Worm (Caenorhabditis elegans): ENCODE results near the gene Y37E11AL.9.

Y37E11AL.9 gene

DNA sequence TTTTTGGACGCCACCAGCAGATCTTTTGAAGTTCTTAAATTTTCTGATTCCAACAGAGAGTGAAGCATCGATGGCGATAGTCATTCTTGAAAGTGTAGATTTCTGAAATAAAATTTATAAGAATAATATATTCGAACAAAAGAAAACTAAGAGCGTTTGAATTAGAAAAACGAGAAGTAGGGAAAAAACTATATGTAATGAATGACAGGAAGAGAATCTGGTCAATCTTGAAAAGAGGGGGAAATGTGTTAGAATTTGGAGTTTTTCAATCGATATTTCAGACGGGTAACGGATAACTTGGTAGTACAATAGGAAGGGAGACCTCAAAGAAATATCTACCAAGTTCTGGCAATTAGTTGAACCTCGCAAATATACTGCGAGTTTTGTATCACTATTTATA, at the start of gene Y37E11AL.9:
TSS of gene Y37E11AL.9 (minus strand) at position 101 of the 400 bp plus-strand sequence.
- TF ChIP-seq aly-2 (tag; optimal IDR thresholded peaks at IDR 0.05) (no peak), ZK546.5 (tag; optimal IDR thresholded peaks at IDR 0.05) (no peak), sem-4 (tag; optimal IDR thresholded peaks at IDR 0.05) (no peak), blmp-1 (tag; optimal IDR thresholded peaks at IDR 0.05; ENCODE audit: insufficient read depth) (no peak), elt-3 (tag; optimal IDR thresholded peaks at IDR 0.05) (no peak), unc-39 (tag; optimal IDR thresholded peaks at IDR 0.05) (no peak), dmd-4 (tag; optimal IDR thresholded peaks at IDR 0.05) (no peak)

DNA sequence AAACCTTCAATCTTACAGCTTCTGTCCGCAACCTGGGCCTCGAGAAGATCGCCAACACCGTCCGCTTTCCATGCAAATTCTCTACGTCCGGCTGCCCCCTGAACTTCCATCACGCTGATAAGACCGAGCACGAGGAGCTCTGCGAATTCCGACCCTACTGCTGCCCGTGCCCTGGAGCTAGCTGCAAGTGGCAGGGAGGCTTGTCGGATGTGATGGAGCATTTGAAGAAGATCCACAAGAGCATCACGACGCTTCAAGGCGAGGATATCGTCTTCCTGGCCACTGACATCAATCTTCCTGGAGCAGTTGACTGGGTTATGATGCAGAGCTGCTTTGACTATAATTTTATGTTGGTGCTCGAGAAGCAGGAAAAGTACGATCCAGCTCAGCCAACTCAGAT, 45.4 kb upstream of the Y37E11AL.9 start:
- no peak for TF ChIP-seq aly-2 (tag; optimal IDR thresholded peaks at IDR 0.05)
- no peak for TF ChIP-seq snpc-4 (tag; optimal IDR thresholded peaks at IDR 0.05)
- TF ChIP-seq mbf-1 (tag; optimal IDR thresholded peaks at IDR 0.05): no peak
- no peak for TF ChIP-seq lsy-2 (tag; optimal IDR thresholded peaks at IDR 0.05)
- TF ChIP-seq gmeb-1 (tag; optimal IDR thresholded peaks at IDR 0.05): no peak
- no peak for TF ChIP-seq sma-9 (GFP tag; optimal IDR thresholded peaks at IDR 0.05)
- no peak for TF ChIP-seq sma-9 (tag; optimal IDR thresholded peaks at IDR 0.05)
- TF ChIP-seq unc-62 (GFP tag; optimal IDR thresholded peaks at IDR 0.05): no peak
- TF ChIP-seq mdl-1 (tag; optimal IDR thresholded peaks at IDR 0.05): no peak
- TF ChIP-seq ztf-11 (tag; optimal IDR thresholded peaks at IDR 0.05): no peak
- no peak for TF ChIP-seq nhr-77 (tag; optimal IDR thresholded peaks at IDR 0.05)
- no peak for TF ChIP-seq blmp-1 (tag; optimal IDR thresholded peaks at IDR 0.05; ENCODE audit: insufficient read depth)
- no peak for TF ChIP-seq sma-3 (GFP tag; optimal IDR thresholded peaks at IDR 0.05)
- TF ChIP-seq egl-27 (tag; optimal IDR thresholded peaks at IDR 0.05): no peak
- TF ChIP-seq elt-3 (tag; optimal IDR thresholded peaks at IDR 0.05): no peak
- no peak for TF ChIP-seq elt-1 (tag; optimal IDR thresholded peaks at IDR 0.05)
- no peak for TF ChIP-seq skn-1 (tag; optimal IDR thresholded peaks at IDR 0.05)
- TF ChIP-seq lin-13 (GFP tag; optimal IDR thresholded peaks at IDR 0.05): no peak
- no peak for TF ChIP-seq F13H6.1 (tag; optimal IDR thresholded peaks at IDR 0.05)

DNA sequence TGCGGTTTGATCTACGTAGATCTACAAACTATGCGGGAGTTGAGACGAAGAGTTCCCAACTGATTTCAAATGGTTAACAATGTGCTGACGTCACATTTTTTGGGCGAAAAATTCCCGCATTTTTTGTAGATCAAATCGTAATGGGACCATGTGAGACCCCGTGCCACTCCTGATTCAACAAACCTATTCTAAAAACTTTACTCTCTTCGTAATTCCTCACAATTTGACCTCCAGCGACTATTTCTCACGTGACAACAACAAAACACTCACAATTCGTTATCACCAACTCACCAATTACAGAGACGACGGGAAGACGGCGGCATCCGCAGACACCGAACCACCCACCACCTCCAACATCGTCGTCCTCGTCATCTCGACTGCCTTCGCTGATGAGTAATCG, 43.3 kb upstream of the Y37E11AL.9 start, which contains the start of gene siah-1:
TSS of gene siah-1 (plus strand) at position 301 of the 400 bp plus-strand sequence.
- TF ChIP-seq zag-1 (tag; optimal IDR thresholded peaks at IDR 0.05): no peak

DNA sequence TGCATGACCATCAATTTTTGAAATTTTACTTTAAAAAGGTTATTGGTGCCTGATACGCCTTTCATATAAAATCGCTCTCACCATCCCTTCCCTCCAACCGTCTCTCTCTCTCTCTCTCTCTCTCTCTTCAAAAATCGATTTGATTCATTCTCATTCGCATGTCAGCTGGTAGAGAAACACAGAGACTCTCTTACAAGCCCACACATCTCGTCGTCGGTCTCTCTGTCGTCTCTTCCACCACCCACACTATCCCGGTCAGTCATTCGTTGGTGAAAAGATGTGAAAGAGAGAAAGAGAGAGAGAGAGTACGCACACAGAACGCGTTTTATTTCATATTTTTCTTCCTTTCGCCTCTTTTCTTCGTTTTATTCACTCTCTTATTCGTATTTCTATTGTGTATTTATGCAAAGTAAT, 42.0 kb upstream of the Y37E11AL.9 start:
- TF ChIP-seq unc-55 (GFP tag; optimal IDR thresholded peaks at IDR 0.05): peak; percentile 88
- peak; percentile 39 for TF ChIP-seq egl-27 (tag; optimal IDR thresholded peaks at IDR 0.05)
- TF ChIP-seq nhr-6 (tag; optimal IDR thresholded peaks at IDR 0.05): peak; percentile 62
- peak; percentile 77 for TF ChIP-seq lin-13 (GFP tag; optimal IDR thresholded peaks at IDR 0.05)
- peak; percentile 71 for TF ChIP-seq ztf-4 (tag; optimal IDR thresholded peaks at IDR 0.05)
- TF ChIP-seq dmd-4 (tag; optimal IDR thresholded peaks at IDR 0.05): no peak
- TF ChIP-seq sem-4 (tag; optimal IDR thresholded peaks at IDR 0.05): peak; percentile 66
- TF ChIP-seq lin-11 (tag; optimal IDR thresholded peaks at IDR 0.05): peak; percentile 39
- TF ChIP-seq crh-2 (tag; optimal IDR thresholded peaks at IDR 0.05): peak; percentile 87
- TF ChIP-seq C34F6.9 (tag; optimal IDR thresholded peaks at IDR 0.05): peak; percentile 94
- peak; percentile 2 for TF ChIP-seq nhr-10 (tag; optimal IDR thresholded peaks at IDR 0.05)
- TF ChIP-seq elt-1 (tag; optimal IDR thresholded peaks at IDR 0.05): no peak
- TF ChIP-seq unc-62 (GFP tag; optimal IDR thresholded peaks at IDR 0.05): peak; percentile 34
- TF ChIP-seq fos-1 (tag; optimal IDR thresholded peaks at IDR 0.05): peak; percentile 80
- no peak for TF ChIP-seq nhr-237 (tag; optimal IDR thresholded peaks at IDR 0.05)
- no peak for TF ChIP-seq nhr-77 (tag; optimal IDR thresholded peaks at IDR 0.05)
- peak; percentile 67 for TF ChIP-seq sma-3 (GFP tag; optimal IDR thresholded peaks at IDR 0.05)
- peak; percentile 48 for TF ChIP-seq ama-1 (optimal IDR thresholded peaks at IDR 0.05)
- peak; percentile 19 for TF ChIP-seq mab-5 (tag; optimal IDR thresholded peaks at IDR 0.05)
- TF ChIP-seq lsy-2 (tag; optimal IDR thresholded peaks at IDR 0.05): peak; percentile 38 to 91
- peak in 1 of 2 experiments; percentile 61 for TF ChIP-seq mdl-1 (tag; optimal IDR thresholded peaks at IDR 0.05)
- peak; percentile 90 for TF ChIP-seq sma-9 (GFP tag; optimal IDR thresholded peaks at IDR 0.05)
- TF ChIP-seq sma-9 (tag; optimal IDR thresholded peaks at IDR 0.05): no peak
- TF ChIP-seq nhr-21 (tag; optimal IDR thresholded peaks at IDR 0.05): peak; percentile 78
- TF ChIP-seq Y55F3AM.14 (GFP tag; optimal IDR thresholded peaks at IDR 0.05): peak; percentile 36
- no peak for TF ChIP-seq alr-1 (tag; optimal IDR thresholded peaks at IDR 0.05)
- TF ChIP-seq nhr-12 (tag; optimal IDR thresholded peaks at IDR 0.05): no peak
- no peak for TF ChIP-seq unc-39 (tag; optimal IDR thresholded peaks at IDR 0.05)
- TF ChIP-seq nhr-25 (tag; optimal IDR thresholded peaks at IDR 0.05): peak; percentile 87
- TF ChIP-seq peb-1 (tag; optimal IDR thresholded peaks at IDR 0.05): no peak
- peak; percentile 93 for TF ChIP-seq nhr-129 (tag; optimal IDR thresholded peaks at IDR 0.05)
- TF ChIP-seq blmp-1 (tag; optimal IDR thresholded peaks at IDR 0.05; ENCODE audit: insufficient read depth): peak; percentile 62
- peak; percentile 95 for TF ChIP-seq F13H6.1 (tag; optimal IDR thresholded peaks at IDR 0.05)
- TF ChIP-seq snpc-4 (tag; optimal IDR thresholded peaks at IDR 0.05): peak; percentile 42
- peak; percentile 80 for TF ChIP-seq gmeb-1 (tag; optimal IDR thresholded peaks at IDR 0.05)
- TF ChIP-seq zag-1 (tag; optimal IDR thresholded peaks at IDR 0.05): peak; percentile 1
- TF ChIP-seq ceh-16 (tag; optimal IDR thresholded peaks at IDR 0.05): no peak
